Fruit fly (Drosophila melanogaster) whole organism, pupa: ENCODE results near the gene zld.

Experiments
- CG13204 ChIP-seq: fragments of 200-800 bp; sonication (Bioruptor generic); optimal IDR thresholded peaks from 2 replicates; lab custom pipeline; 2018; ENCODE audit warnings: missing biosample characterization, mild to moderate bottlenecking, missing genetic modification characterization, moderate library complexity
- CG8301 ChIP-seq: fragments of 200-800 bp; sonication (Bioruptor generic); optimal IDR thresholded peaks from 2 replicates; lab custom pipeline; 2018; ENCODE audit warnings: missing biosample characterization, mild to moderate bottlenecking, missing genetic modification characterization
- Snoo ChIP-seq: fragments of 200-800 bp; sonication (Bioruptor generic); optimal IDR thresholded peaks from 3 replicates; lab custom pipeline; 2017; ENCODE audit warnings: missing biosample characterization, mild to moderate bottlenecking, missing genetic modification characterization, inconsistent platforms
- fd96Ca ChIP-seq: fragments of 200-800 bp; sonication (Bioruptor generic); IDR thresholded peaks from 3 replicates; pipeline ENCODE4 v1.3.6; 2022; ENCODE audit warnings: missing biosample characterization, missing genetic modification characterization

DNA sequence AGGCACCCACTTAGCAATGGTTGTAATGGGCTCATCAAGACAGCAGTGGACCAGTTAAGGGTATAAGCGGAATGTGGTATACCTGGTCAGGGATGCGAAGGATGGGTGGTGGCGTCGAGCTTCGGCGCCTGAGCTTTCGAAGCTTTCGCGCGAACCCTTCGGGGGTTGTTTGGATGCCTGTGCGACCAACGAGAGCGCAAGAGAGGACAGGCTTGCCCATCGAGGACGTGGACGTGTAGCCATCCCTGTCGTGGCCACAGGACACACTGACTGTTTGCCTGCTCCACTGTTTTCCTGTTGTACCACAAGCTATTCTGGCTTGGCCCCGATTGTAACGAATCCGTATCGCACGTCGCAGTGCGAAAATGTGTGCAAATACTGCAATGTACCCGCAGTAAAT, 48.1 kb downstream of the zld start, which contains the start of gene CG14234:
- no peak for TF ChIP-seq fd96Ca (GFP tag; lab: Robert Waterston, UW)
- TF ChIP-seq CG13204 (GFP tag; lab: Kevin White, UChicago) = no peak
- TF ChIP-seq Snoo = no peak
- no peak for TF ChIP-seq CG8301
